Worm (Caenorhabditis elegans) whole organism, L4 larva: ENCODE results near the gene mxl-3.
A peak's percentile ranks its signal among the peaks of the same experiment; 100 is the strongest.

Source experiments
- F26F4.8 ChIP-seq: fragments of 200-800 bp; sonication (Bioruptor generic); conservative IDR thresholded peaks from 2 replicates; pipeline ENCODE4 v1.3.6; 2022; ENCODE audit warnings: missing genetic modification characterization, missing compliant biosample characterization
- R02D3.7 ChIP-seq: fragments of 150-350 bp; sonication (generic microtip); optimal IDR thresholded peaks from 3 replicates; lab custom pipeline; 2014; ENCODE audit warnings: missing biosample characterization, missing genetic modification characterization
- ces-1 ChIP-seq: fragments of 150-350 bp; sonication (generic microtip); optimal IDR thresholded peaks from 4 replicates; lab custom pipeline; 2014; ENCODE audit warnings: missing biosample characterization, missing genetic modification reagents, missing genetic modification characterization
- dpl-1 ChIP-seq: fragments of 150-350 bp; optimal IDR thresholded peaks from 2 replicates; lab custom pipeline; 2014; ENCODE audit warnings: missing biosample characterization, missing genetic modification reagents, missing genetic modification characterization
- hmg-1.1 ChIP-seq: fragments of 200-800 bp; sonication (Bioruptor generic); IDR thresholded peaks from 2 replicates; pipeline ENCODE4 v1.3.6; 2022; ENCODE audit warnings: missing genetic modification reagents, missing genetic modification characterization, missing compliant biosample characterization
- mxl-2 ChIP-seq: fragments of 200-800 bp; sonication (Bioruptor generic); conservative IDR thresholded peaks from 2 replicates; pipeline ENCODE4 v1.3.6; 2022; ENCODE audit warnings: missing genetic modification reagents, missing genetic modification characterization, missing compliant biosample characterization
- nhr-25 ChIP-seq: sonication (generic microtip); optimal IDR thresholded peaks from 2 replicates; lab custom pipeline; 2017; ENCODE audit warnings: missing genetic modification characterization, mild to moderate bottlenecking, missing compliant biosample characterization, antibody characterized with exemption, moderate library complexity, borderline replicate concordance; ENCODE audit not compliant: insufficient read depth
- nhr-28 ChIP-seq: fragments of 150-350 bp; optimal IDR thresholded peaks from 2 replicates; lab custom pipeline; 2014; ENCODE audit warnings: missing biosample characterization, missing genetic modification characterization
- pqm-1 ChIP-seq: sonication (generic microtip); optimal IDR thresholded peaks from 2 replicates; lab custom pipeline; 2017; ENCODE audit warnings: missing biosample characterization, missing genetic modification characterization
- snpc-4 ChIP-seq: fragments of 150-350 bp; optimal IDR thresholded peaks from 2 replicates; lab custom pipeline; 2014; ENCODE audit warnings: missing biosample characterization, missing genetic modification characterization
- tra-1 ChIP-seq: fragments of 200-800 bp; sonication (Bioruptor generic); IDR thresholded peaks from 2 replicates; pipeline ENCODE4 v1.3.6; 2022; ENCODE audit warnings: missing genetic modification reagents, missing genetic modification characterization, missing compliant biosample characterization
- unc-39 ChIP-seq: sonication (generic microtip); optimal IDR thresholded peaks from 2 replicates; lab custom pipeline; 2017; ENCODE audit warnings: missing biosample characterization, missing genetic modification characterization
- unc-62 ChIP-seq, 3 experiments: fragments of 150-350 bp in 1 of 3; sonication (generic microtip); optimal IDR thresholded peaks in 2 of 3; peaks in 1 of 3; 1 replicate in 1 of 3; 2 replicates in 2 of 3; lab custom pipeline; 2014 to 2017; ENCODE audit warnings: missing biosample characterization in 3 of 3, missing genetic modification characterization in 3 of 3, missing genetic modification reagents in 3 of 3, missing genotype in 1 of 3
- zag-1 ChIP-seq: fragments of 150-350 bp; optimal IDR thresholded peaks from 2 replicates; lab custom pipeline; 2014; ENCODE audit warnings: missing biosample characterization, missing genetic modification characterization

DNA sequence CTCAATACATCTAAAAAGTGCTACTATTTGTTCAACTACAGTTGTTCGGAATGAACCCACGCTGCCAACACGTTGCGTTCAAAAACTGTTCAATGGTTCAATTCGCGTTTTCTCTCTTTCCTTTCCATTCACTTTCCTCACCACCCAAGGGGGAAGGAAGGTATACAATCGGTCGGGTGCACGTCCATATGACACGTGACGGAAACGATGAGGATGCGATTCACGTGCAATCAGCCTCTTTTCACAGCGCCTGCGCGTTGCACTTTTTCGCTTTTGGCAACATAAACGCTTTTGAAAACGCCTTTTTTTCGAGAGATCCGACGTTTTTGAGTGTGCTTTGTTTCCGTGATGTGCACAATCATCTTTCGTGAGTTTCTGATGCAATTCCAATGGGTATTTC lies 8.0 kb upstream of the mxl-3 start:
- TF ChIP-seq unc-39 (tag; lab: Kevin White, UChicago) (no peak), R02D3.7 (tag; lab: Kevin White, UChicago) (no peak), hmg-1.1 (GFP tag; lab: Robert Waterston, UW) (peak; percentile 49), pqm-1 (tag; lab: Kevin White, UChicago) (no peak), nhr-25 (peak; percentile 80), mxl-2 (peak; percentile 99), unc-62 (GFP tag; optimal IDR thresholded peaks at IDR 0.05 in 1 of 2; lab: Kevin White, UChicago) (peak in 1 of 2 experiments; percentile 98), unc-62 (tag; optimal IDR thresholded peaks at IDR 0.05; lab: Kevin White, UChicago) (no peak), F26F4.8 (GFP tag; lab: Robert Waterston, UW) (no peak), snpc-4 (tag; lab: Kevin White, UChicago) (no peak), ces-1 (GFP tag; lab: Kevin White, UChicago) (no peak), nhr-28 (tag; lab: Kevin White, UChicago) (peak; percentile 91), zag-1 (tag; lab: Kevin White, UChicago) (no peak), dpl-1 (peak; percentile 13), tra-1 (GFP tag; lab: Robert Waterston, UW) (peak; percentile 94)
